Worm (Caenorhabditis elegans) whole organism, late embryonic: ENCODE measurements around the gene srz-10.

Experiments
- C08G9.2 ChIP-seq: sonication (generic microtip); optimal IDR thresholded peaks from 2 replicates; lab custom pipeline; 2016; ENCODE audit warnings: mild to moderate bottlenecking, missing genetic modification characterization, moderate library complexity, missing compliant biosample characterization
- K09A11.1 ChIP-seq: sonication (generic microtip); optimal IDR thresholded peaks from 2 replicates; lab custom pipeline; 2017; ENCODE audit warnings: antibody characterized with exemption, mild to moderate bottlenecking, missing genetic modification characterization, missing compliant biosample characterization; ENCODE audit not compliant: insufficient read depth
- T23F11.4 ChIP-seq: fragments of 200-800 bp; sonication (Bioruptor generic); optimal IDR thresholded peaks from 2 replicates; lab custom pipeline; 2018; ENCODE audit warnings: mild to moderate bottlenecking, missing genetic modification characterization, missing compliant biosample characterization
- ahr-1 ChIP-seq: sonication (generic microtip); optimal IDR thresholded peaks from 2 replicates; lab custom pipeline; 2016; ENCODE audit warnings: missing genetic modification characterization, missing compliant biosample characterization
- ama-1 ChIP-seq: fragments of 150-350 bp; optimal IDR thresholded peaks from 2 replicates; lab custom pipeline; 2014
- ceh-19 ChIP-seq: fragments of 200-800 bp; sonication (Bioruptor generic); optimal IDR thresholded peaks from 2 replicates; lab custom pipeline; 2018; ENCODE audit warnings: mild to moderate bottlenecking, missing genetic modification characterization, missing compliant biosample characterization
- ceh-2 ChIP-seq: sonication (generic microtip); optimal IDR thresholded peaks from 2 replicates; lab custom pipeline; 2016; ENCODE audit warnings: missing genotype, missing genetic modification characterization, missing compliant biosample characterization
- ceh-34 ChIP-seq: sonication (generic microtip); optimal IDR thresholded peaks from 2 replicates; lab custom pipeline; 2016; ENCODE audit warnings: mild to moderate bottlenecking, missing genetic modification characterization, missing compliant biosample characterization
- ceh-45 ChIP-seq: fragments of 200-800 bp; sonication (Bioruptor generic); IDR thresholded peaks from 2 replicates; pipeline ENCODE4 v1.3.6; 2022; ENCODE audit warnings: missing genetic modification reagents, missing genetic modification characterization, missing compliant biosample characterization
- ceh-6 ChIP-seq: fragments of 200-800 bp; sonication (Bioruptor generic); optimal IDR thresholded peaks from 2 replicates; lab custom pipeline; 2018; ENCODE audit warnings: mild to moderate bottlenecking, missing genetic modification characterization, missing compliant biosample characterization
- ceh-9 ChIP-seq: sonication (generic microtip); optimal IDR thresholded peaks from 2 replicates; lab custom pipeline; 2016; ENCODE audit warnings: mild to moderate bottlenecking, missing genetic modification characterization, inconsistent platforms, missing compliant biosample characterization
- elt-2 ChIP-seq: sonication (generic microtip); optimal IDR thresholded peaks from 2 replicates; lab custom pipeline; 2016; ENCODE audit warnings: missing genetic modification reagents, missing genetic modification characterization, missing compliant biosample characterization
- elt-4 ChIP-seq: sonication (generic microtip); optimal IDR thresholded peaks from 2 replicates; lab custom pipeline; 2016; ENCODE audit warnings: missing genetic modification characterization, missing compliant biosample characterization
- eyg-1 ChIP-seq: sonication (generic microtip); optimal IDR thresholded peaks from 2 replicates; lab custom pipeline; 2016; ENCODE audit warnings: missing genotype, missing genetic modification characterization, missing compliant biosample characterization
- fkh-6 ChIP-seq: sonication (generic microtip); optimal IDR thresholded peaks from 2 replicates; lab custom pipeline; 2016; ENCODE audit warnings: missing genetic modification characterization, missing compliant biosample characterization
- gmeb-2 ChIP-seq: sonication (generic microtip); optimal IDR thresholded peaks from 2 replicates; lab custom pipeline; 2016; ENCODE audit warnings: missing genetic modification characterization, inconsistent platforms, missing compliant biosample characterization
- hlh-15 ChIP-seq: sonication (generic microtip); optimal IDR thresholded peaks from 2 replicates; lab custom pipeline; 2016; ENCODE audit warnings: missing genetic modification characterization, missing compliant biosample characterization
- lin-11 ChIP-seq: fragments of 200-800 bp; sonication (Bioruptor generic); optimal IDR thresholded peaks from 2 replicates; lab custom pipeline; 2018; ENCODE audit warnings: mild to moderate bottlenecking, missing genetic modification characterization, missing compliant biosample characterization
- madf-2 ChIP-seq: sonication (generic microtip); optimal IDR thresholded peaks from 2 replicates; lab custom pipeline; 2017; ENCODE audit warnings: missing genetic modification characterization, missing compliant biosample characterization
- mec-3 ChIP-seq: sonication (generic microtip); optimal IDR thresholded peaks from 2 replicates; lab custom pipeline; 2016; ENCODE audit warnings: borderline replicate concordance, missing genetic modification characterization, missing compliant biosample characterization
- odd-2 ChIP-seq: sonication (generic microtip); optimal IDR thresholded peaks from 2 replicates; lab custom pipeline; 2017; ENCODE audit warnings: antibody characterized with exemption, mild to moderate bottlenecking, missing genetic modification characterization, missing compliant biosample characterization
- pax-1 ChIP-seq: fragments of 150-350 bp; optimal IDR thresholded peaks from 2 replicates; lab custom pipeline; 2014; ENCODE audit warnings: missing biosample characterization, missing genetic modification characterization
- pha-4 ChIP-seq: fragments of 150-350 bp; optimal IDR thresholded peaks from 2 replicates; lab custom pipeline; 2018; ENCODE audit warnings: missing biosample characterization, missing genetic modification reagents, missing genetic modification characterization
- pros-1 ChIP-seq: fragments of 150-350 bp; optimal IDR thresholded peaks from 2 replicates; lab custom pipeline; 2014; ENCODE audit warnings: missing biosample characterization, missing genetic modification reagents, missing genetic modification characterization
- ref-2 ChIP-seq: sonication (generic microtip); optimal IDR thresholded peaks from 2 replicates; lab custom pipeline; 2016; ENCODE audit warnings: missing genetic modification characterization, missing compliant biosample characterization
- sdc-2 ChIP-seq: sonication (generic microtip); optimal IDR thresholded peaks from 2 replicates; lab custom pipeline; 2016; ENCODE audit warnings: missing genotype, missing genetic modification characterization, missing compliant biosample characterization
- sox-4 ChIP-seq: sonication (generic microtip); optimal IDR thresholded peaks from 2 replicates; lab custom pipeline; 2017; ENCODE audit warnings: mild to moderate bottlenecking, missing genetic modification characterization, inconsistent platforms, missing compliant biosample characterization
- tbx-2 ChIP-seq: sonication (generic microtip); optimal IDR thresholded peaks from 2 replicates; lab custom pipeline; 2016; ENCODE audit warnings: missing genetic modification characterization, missing compliant biosample characterization
- tbx-7 ChIP-seq: sonication (generic microtip); optimal IDR thresholded peaks from 2 replicates; lab custom pipeline; 2016; ENCODE audit warnings: missing genotype, missing genetic modification characterization, missing compliant biosample characterization
- ttx-3 ChIP-seq: sonication (generic microtip); optimal IDR thresholded peaks from 2 replicates; lab custom pipeline; 2016; ENCODE audit warnings: missing genetic modification reagents, missing genetic modification characterization, missing compliant biosample characterization
- unc-3 ChIP-seq, 2 experiments: fragments of 200-800 bp in 1 of 2; sonication (Bioruptor generic) in 1 of 2; sonication (generic microtip) in 1 of 2; conservative IDR thresholded peaks in 1 of 2; optimal IDR thresholded peaks in 1 of 2; 2 replicates each; pipeline versions ENCODE4 v1.3.6 to Lab custom; 2016 to 2022; ENCODE audit warnings: missing compliant biosample characterization in 2 of 2, missing genetic modification characterization in 2 of 2, missing genetic modification reagents in 1 of 2
- unc-55 ChIP-seq: sonication (generic microtip); optimal IDR thresholded peaks from 2 replicates; lab custom pipeline; 2017; ENCODE audit warnings: missing biosample characterization, missing genetic modification reagents, missing genetic modification characterization
- unc-86 ChIP-seq: sonication (generic microtip); optimal IDR thresholded peaks from 2 replicates; lab custom pipeline; 2016; ENCODE audit warnings: missing genetic modification characterization, missing compliant biosample characterization
- zip-5 ChIP-seq: sonication (generic microtip); optimal IDR thresholded peaks from 2 replicates; lab custom pipeline; 2016; ENCODE audit warnings: missing genetic modification characterization, missing compliant biosample characterization
- ztf-16 ChIP-seq: sonication (generic microtip); optimal IDR thresholded peaks from 2 replicates; lab custom pipeline; 2017; ENCODE audit warnings: missing genetic modification characterization, missing compliant biosample characterization

Gene srz-10

DNA sequence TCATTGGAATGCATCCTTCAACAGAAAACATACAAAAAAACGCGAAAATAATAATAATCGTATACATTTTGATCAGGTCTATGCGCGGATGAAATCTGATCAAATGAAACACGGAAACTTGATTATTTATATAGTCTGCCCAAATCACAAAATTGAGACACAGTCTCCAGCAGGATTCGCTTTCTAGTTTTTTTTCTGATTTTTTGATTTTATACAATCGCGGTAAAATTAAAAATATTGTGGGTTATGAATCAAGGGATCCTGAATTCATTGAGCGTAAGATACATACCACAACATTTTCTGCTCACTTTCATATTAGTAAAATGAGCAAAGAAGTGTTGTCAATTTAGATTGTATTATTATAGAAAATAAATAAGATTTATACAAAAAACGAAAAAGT is 40.1 kb upstream of the srz-10 start, which contains the start of gene clec-230 (continued):
- TF ChIP-seq unc-86 = no peak

DNA sequence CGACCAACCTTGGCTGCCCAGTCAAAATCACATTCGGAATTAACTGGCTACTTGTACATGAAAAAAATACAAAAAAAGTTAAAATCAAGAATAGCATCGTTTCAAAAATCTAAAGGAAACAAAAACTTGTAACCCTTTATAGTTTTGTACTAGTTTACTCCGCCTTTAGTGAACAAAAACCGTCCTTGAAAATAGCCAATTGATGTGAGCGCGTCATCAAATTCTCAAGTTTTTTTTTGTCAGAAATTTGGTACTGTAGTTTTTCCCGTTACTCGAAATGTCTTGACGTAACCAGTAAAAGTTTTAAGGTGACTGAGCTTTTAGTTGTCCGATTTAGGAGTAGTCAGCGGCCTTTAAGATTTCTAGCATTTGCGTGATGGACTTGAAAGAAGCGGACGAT is 38.4 kb upstream of the srz-10 start, which contains the start of gene C29F3.3:
Gene C29F3.3, minus strand, starts transcription at position 101 of the 400 bp plus-strand sequence.
- no peak for TF ChIP-seq tbx-7
- no peak for TF ChIP-seq unc-86
- TF ChIP-seq ref-2 (tag; lab: Kevin White, UChicago) = no peak
- TF ChIP-seq ceh-6 (GFP tag; lab: Kevin White, UChicago) = no peak
- no peak for TF ChIP-seq unc-3 (GFP tag; conservative IDR thresholded peaks at IDR 0.05; lab: Robert Waterston, UW)
- TF ChIP-seq unc-3 (tag; optimal IDR thresholded peaks at IDR 0.05; lab: Kevin White, UChicago) = no peak
- TF ChIP-seq sdc-2 (tag; lab: Kevin White, UChicago) = no peak
- no peak for TF ChIP-seq ama-1 (lab: Kevin White, UChicago)
- no peak for TF ChIP-seq sox-4
- no peak for TF ChIP-seq ceh-34 (tag; lab: Kevin White, UChicago)
- no peak for TF ChIP-seq ceh-45 (GFP tag; lab: Robert Waterston, UW)
- TF ChIP-seq odd-2 (tag; lab: Kevin White, UChicago) = no peak
- no peak for TF ChIP-seq fkh-6 (tag; lab: Kevin White, UChicago)
- no peak for TF ChIP-seq lin-11
- no peak for TF ChIP-seq elt-2

DNA sequence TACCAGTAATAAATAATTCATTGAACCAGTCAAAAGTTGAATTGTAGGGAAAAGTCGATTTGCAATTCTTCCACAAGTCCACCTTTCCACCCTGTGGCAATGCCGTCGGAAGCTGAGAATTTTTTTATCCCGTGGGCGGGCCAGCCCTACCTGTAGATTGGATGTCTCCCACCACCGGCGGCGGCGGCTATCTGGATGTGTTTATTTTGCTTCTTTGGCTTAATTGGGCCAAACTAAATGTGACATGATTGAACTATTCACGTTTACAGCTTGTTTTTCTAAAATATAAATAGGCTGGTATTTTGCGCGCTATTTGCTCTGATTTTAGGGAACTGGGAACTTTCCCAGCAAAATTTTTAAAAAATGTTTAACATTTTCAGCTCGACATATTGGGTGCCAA is 35.6 kb upstream of the srz-10 start, which contains the start of gene wrt-8:
Gene wrt-8, minus strand, starts transcription at position 101 of the 400 bp plus-strand sequence.
- TF ChIP-seq gmeb-2 (tag; lab: Kevin White, UChicago) (no peak), C08G9.2 (no peak), elt-4 (tag; lab: Kevin White, UChicago) (no peak), ceh-19 (GFP tag; lab: Kevin White, UChicago) (no peak), odd-2 (tag; lab: Kevin White, UChicago) (no peak), pros-1 (tag; lab: Kevin White, UChicago) (no peak), hlh-15 (tag; lab: Kevin White, UChicago) (no peak), ceh-6 (GFP tag; lab: Kevin White, UChicago) (no peak), pax-1 (no peak), zip-5 (tag; lab: Kevin White, UChicago) (no peak)
- TF ChIP-seq, all 69 proteins: peak for 0

DNA sequence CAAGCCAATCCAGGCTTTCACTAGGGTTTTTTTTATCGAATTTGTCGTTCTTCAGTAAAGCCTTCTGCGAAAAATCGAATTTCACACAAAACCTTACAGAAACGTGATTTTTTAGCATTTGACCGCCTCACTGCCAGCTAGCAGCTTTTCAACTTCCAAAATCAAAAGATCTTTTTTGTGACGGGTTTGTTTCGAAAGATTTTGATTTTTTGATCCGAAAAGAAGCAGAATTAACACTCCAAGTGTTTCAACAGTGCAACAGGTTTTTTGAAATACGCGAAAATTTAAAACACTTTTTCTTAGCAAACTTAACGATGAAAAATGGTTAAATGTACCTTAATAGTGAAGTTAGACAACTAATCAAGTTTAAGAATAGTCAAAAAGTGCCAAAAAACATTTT is 32.5 kb upstream of the srz-10 start, which contains the start of gene clec-229:
Gene clec-229, minus strand, starts transcription at position 101 of the 400 bp plus-strand sequence.
- TF ChIP-seq eyg-1 (tag; lab: Kevin White, UChicago) = no peak
- no peak for TF ChIP-seq mec-3 (tag; lab: Kevin White, UChicago)
- no peak for TF ChIP-seq ztf-16
- TF ChIP-seq lin-11 = no peak
- TF ChIP-seq ceh-2 (tag; lab: Kevin White, UChicago) = no peak
- no peak for TF ChIP-seq unc-55 (GFP tag; lab: Kevin White, UChicago)
- no peak for TF ChIP-seq ceh-6 (GFP tag; lab: Kevin White, UChicago)
- no peak for TF ChIP-seq ahr-1 (tag; lab: Kevin White, UChicago)
- no peak for TF ChIP-seq K09A11.1 (tag; lab: Kevin White, UChicago)
- no peak for TF ChIP-seq T23F11.4 (GFP tag; lab: Kevin White, UChicago)
- no peak for TF ChIP-seq madf-2 (tag; lab: Kevin White, UChicago)
- TF ChIP-seq tbx-2 = no peak
- TF ChIP-seq ceh-9 (tag; lab: Kevin White, UChicago) = no peak
- TF ChIP-seq ref-2 (tag; lab: Kevin White, UChicago) = no peak
- TF ChIP-seq, all 69 proteins: peak for 0

DNA sequence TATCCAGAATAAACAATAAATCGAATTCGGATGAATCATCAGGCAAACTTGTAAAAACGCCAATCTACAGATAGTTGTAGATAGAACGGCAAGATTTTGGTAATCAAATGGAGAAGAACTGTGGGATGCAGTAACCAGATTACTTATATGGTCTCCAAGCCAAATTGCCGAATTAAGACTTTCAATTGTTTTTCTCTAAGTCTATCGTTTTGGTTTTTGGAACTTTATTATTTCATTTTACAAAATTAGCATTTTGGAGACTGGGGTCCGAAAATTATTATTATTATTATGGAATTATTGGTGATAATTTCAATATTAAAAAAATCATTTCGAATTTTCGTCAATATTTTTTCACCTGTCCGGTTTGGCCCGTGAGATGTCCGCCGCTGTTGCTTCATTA is 30.5 kb upstream of the srz-10 start, which contains the start of gene clec-228:
Gene clec-228, minus strand, starts transcription at position 101 of the 400 bp plus-strand sequence.
- TF ChIP-seq unc-86 (no peak), mec-3 (tag; lab: Kevin White, UChicago) (no peak), ceh-19 (GFP tag; lab: Kevin White, UChicago) (no peak), madf-2 (tag; lab: Kevin White, UChicago) (no peak), pha-4 (tag; lab: Kevin White, UChicago) (no peak), ttx-3 (tag; lab: Kevin White, UChicago) (no peak)
